Fruit fly (Drosophila melanogaster) whole organism, embryonic: ENCODE measurements around the gene CG5273.

Experiments
- CG1832 ChIP-seq: fragments of 200-800 bp; sonication (Bioruptor generic); optimal IDR thresholded peaks from 2 replicates; lab custom pipeline; 2017; ENCODE audit warnings: missing biosample characterization, mild to moderate bottlenecking, missing genetic modification characterization, inconsistent platforms
- CG18619 ChIP-seq: fragments of 200-800 bp; sonication (Bioruptor generic); optimal IDR thresholded peaks from 3 replicates; lab custom pipeline; 2017; ENCODE audit warnings: missing biosample characterization, mild to moderate bottlenecking, missing genetic modification characterization
- Six4 ChIP-seq: fragments of 200-800 bp; sonication (Bioruptor generic); optimal IDR thresholded peaks from 2 replicates; lab custom pipeline; 2016; ENCODE audit warnings: missing biosample characterization, missing genetic modification characterization
- dysf ChIP-seq: fragments of 200-800 bp; sonication (Bioruptor generic); IDR thresholded peaks from 3 replicates; pipeline ENCODE4 v1.3.6; 2022; ENCODE audit warnings: missing biosample characterization, missing genetic modification characterization

DNA sequence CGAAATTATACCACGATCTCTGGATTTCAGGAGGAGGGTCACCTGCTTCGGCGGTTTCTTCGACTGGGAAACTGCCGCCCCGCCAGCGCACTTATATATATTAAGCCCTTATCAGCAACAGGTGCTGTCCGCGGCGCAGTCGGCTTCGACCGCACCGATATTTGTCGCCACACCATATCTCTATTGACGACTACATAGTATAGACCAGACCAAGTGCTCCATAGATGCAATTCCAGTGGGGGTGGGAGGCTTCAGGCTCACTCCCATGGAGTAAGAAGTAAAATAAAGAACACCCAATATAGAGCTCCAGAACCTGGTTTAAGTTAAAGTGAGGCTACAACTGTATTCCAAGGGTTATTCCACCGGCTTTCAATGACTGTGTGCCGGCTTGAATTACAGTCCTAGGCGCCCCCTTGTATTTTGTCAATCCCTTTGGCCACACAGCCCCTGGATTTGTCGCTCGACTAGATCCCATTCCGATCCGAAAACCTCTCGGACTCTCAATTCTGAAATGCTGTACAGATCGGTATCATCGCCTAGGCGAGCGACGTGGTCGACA lies 30.7 kb downstream of the CG5273 start, which contains the start of gene CG13360:
- TF ChIP-seq Six4 (no peak), dysf (GFP tag; lab: Robert Waterston, UW) (no peak), CG18619 (no peak), CG1832 (GFP tag; lab: Kevin White, UChicago) (no peak)
